Worm (Caenorhabditis elegans) whole organism, late embryonic: ENCODE results near the gene F01D5.1.

Experiments
- C08G9.2 ChIP-seq: sonication (generic microtip); optimal IDR thresholded peaks from 2 replicates; lab custom pipeline; 2016; ENCODE audit warnings: mild to moderate bottlenecking, missing genetic modification characterization, moderate library complexity, missing compliant biosample characterization
- C38D4.7 ChIP-seq: fragments of 200-800 bp; sonication (Bioruptor generic); optimal IDR thresholded peaks from 2 replicates; lab custom pipeline; 2018; ENCODE audit warnings: mild to moderate bottlenecking, missing genetic modification characterization, moderate library complexity, missing compliant biosample characterization
- K02D7.2 ChIP-seq: sonication (generic microtip); optimal IDR thresholded peaks from 2 replicates; lab custom pipeline; 2017; ENCODE audit warnings: mild to moderate bottlenecking, missing genetic modification characterization, missing compliant biosample characterization
- K09A11.1 ChIP-seq: sonication (generic microtip); optimal IDR thresholded peaks from 2 replicates; lab custom pipeline; 2017; ENCODE audit warnings: antibody characterized with exemption, mild to moderate bottlenecking, missing genetic modification characterization, missing compliant biosample characterization; ENCODE audit not compliant: insufficient read depth
- ahr-1 ChIP-seq: sonication (generic microtip); optimal IDR thresholded peaks from 2 replicates; lab custom pipeline; 2016; ENCODE audit warnings: missing genetic modification characterization, missing compliant biosample characterization
- ceh-14 ChIP-seq: sonication (generic microtip); optimal IDR thresholded peaks from 2 replicates; lab custom pipeline; 2016; ENCODE audit warnings: missing genotype, missing genetic modification characterization, missing compliant biosample characterization
- ceh-19 ChIP-seq: fragments of 200-800 bp; sonication (Bioruptor generic); optimal IDR thresholded peaks from 2 replicates; lab custom pipeline; 2018; ENCODE audit warnings: mild to moderate bottlenecking, missing genetic modification characterization, missing compliant biosample characterization
- ceh-22 ChIP-seq: sonication (generic microtip); optimal IDR thresholded peaks from 2 replicates; lab custom pipeline; 2017; ENCODE audit warnings: missing biosample characterization, missing genetic modification characterization
- ceh-34 ChIP-seq: sonication (generic microtip); optimal IDR thresholded peaks from 2 replicates; lab custom pipeline; 2016; ENCODE audit warnings: mild to moderate bottlenecking, missing genetic modification characterization, missing compliant biosample characterization
- ceh-45 ChIP-seq: fragments of 200-800 bp; sonication (Bioruptor generic); IDR thresholded peaks from 2 replicates; pipeline ENCODE4 v1.3.6; 2022; ENCODE audit warnings: missing genetic modification reagents, missing genetic modification characterization, missing compliant biosample characterization
- dmd-4 ChIP-seq: sonication (generic microtip); optimal IDR thresholded peaks from 2 replicates; lab custom pipeline; 2016; ENCODE audit warnings: borderline replicate concordance, missing genetic modification characterization, missing compliant biosample characterization
- dve-1 ChIP-seq: sonication (generic microtip); optimal IDR thresholded peaks from 2 replicates; lab custom pipeline; 2017; ENCODE audit warnings: antibody characterized with exemption, mild to moderate bottlenecking, missing genetic modification characterization, missing compliant biosample characterization
- elt-2 ChIP-seq: sonication (generic microtip); optimal IDR thresholded peaks from 2 replicates; lab custom pipeline; 2016; ENCODE audit warnings: missing genetic modification reagents, missing genetic modification characterization, missing compliant biosample characterization
- elt-4 ChIP-seq: sonication (generic microtip); optimal IDR thresholded peaks from 2 replicates; lab custom pipeline; 2016; ENCODE audit warnings: missing genetic modification characterization, missing compliant biosample characterization
- fkh-10 ChIP-seq: fragments of 150-350 bp; optimal IDR thresholded peaks from 2 replicates; lab custom pipeline; 2014; ENCODE audit warnings: missing biosample characterization, missing genetic modification reagents, missing genetic modification characterization
- fkh-6 ChIP-seq: sonication (generic microtip); optimal IDR thresholded peaks from 2 replicates; lab custom pipeline; 2016; ENCODE audit warnings: missing genetic modification characterization, missing compliant biosample characterization
- hlh-8 ChIP-seq: sonication (generic microtip); optimal IDR thresholded peaks from 2 replicates; lab custom pipeline; 2016; ENCODE audit warnings: missing genotype, missing genetic modification characterization, missing compliant biosample characterization
- lin-11 ChIP-seq: fragments of 200-800 bp; sonication (Bioruptor generic); optimal IDR thresholded peaks from 2 replicates; lab custom pipeline; 2018; ENCODE audit warnings: mild to moderate bottlenecking, missing genetic modification characterization, missing compliant biosample characterization
- madf-2 ChIP-seq: sonication (generic microtip); optimal IDR thresholded peaks from 2 replicates; lab custom pipeline; 2017; ENCODE audit warnings: missing genetic modification characterization, missing compliant biosample characterization
- nfya-1 ChIP-seq: sonication (generic microtip); optimal IDR thresholded peaks from 2 replicates; lab custom pipeline; 2017; ENCODE audit warnings: missing genetic modification characterization, mild to moderate bottlenecking, missing compliant biosample characterization, antibody characterized with exemption, moderate library complexity
- nhr-232 ChIP-seq: sonication (generic microtip); optimal IDR thresholded peaks from 2 replicates; lab custom pipeline; 2016; ENCODE audit warnings: missing genetic modification characterization, missing compliant biosample characterization
- npax-4 ChIP-seq: sonication (generic microtip); optimal IDR thresholded peaks from 2 replicates; lab custom pipeline; 2016; ENCODE audit warnings: missing genetic modification characterization, missing compliant biosample characterization
- pag-3 ChIP-seq: sonication (generic microtip); optimal IDR thresholded peaks from 2 replicates; lab custom pipeline; 2016; ENCODE audit warnings: missing compliant biosample characterization, missing genetic modification characterization, borderline replicate concordance
- pqm-1 ChIP-seq: sonication (generic microtip); optimal IDR thresholded peaks from 2 replicates; lab custom pipeline; 2016; ENCODE audit warnings: missing genetic modification characterization, missing compliant biosample characterization
- ref-2 ChIP-seq: sonication (generic microtip); optimal IDR thresholded peaks from 2 replicates; lab custom pipeline; 2016; ENCODE audit warnings: missing genetic modification characterization, missing compliant biosample characterization
- sdc-2 ChIP-seq: sonication (generic microtip); optimal IDR thresholded peaks from 2 replicates; lab custom pipeline; 2016; ENCODE audit warnings: missing genotype, missing genetic modification characterization, missing compliant biosample characterization
- syd-9 ChIP-seq: sonication (generic microtip); optimal IDR thresholded peaks from 2 replicates; lab custom pipeline; 2016; ENCODE audit warnings: mild to moderate bottlenecking, missing genetic modification characterization, moderate library complexity, missing compliant biosample characterization
- tbx-2 ChIP-seq: sonication (generic microtip); optimal IDR thresholded peaks from 2 replicates; lab custom pipeline; 2016; ENCODE audit warnings: missing genetic modification characterization, missing compliant biosample characterization
- tbx-7 ChIP-seq: sonication (generic microtip); optimal IDR thresholded peaks from 2 replicates; lab custom pipeline; 2016; ENCODE audit warnings: missing genotype, missing genetic modification characterization, missing compliant biosample characterization
- unc-42 ChIP-seq: sonication (generic microtip); optimal IDR thresholded peaks from 2 replicates; lab custom pipeline; 2016; ENCODE audit warnings: missing genotype, missing genetic modification characterization, missing compliant biosample characterization
- unc-86 ChIP-seq: sonication (generic microtip); optimal IDR thresholded peaks from 2 replicates; lab custom pipeline; 2016; ENCODE audit warnings: missing genetic modification characterization, missing compliant biosample characterization
- zip-5 ChIP-seq: sonication (generic microtip); optimal IDR thresholded peaks from 2 replicates; lab custom pipeline; 2016; ENCODE audit warnings: missing genetic modification characterization, missing compliant biosample characterization

Gene F01D5.1

DNA sequence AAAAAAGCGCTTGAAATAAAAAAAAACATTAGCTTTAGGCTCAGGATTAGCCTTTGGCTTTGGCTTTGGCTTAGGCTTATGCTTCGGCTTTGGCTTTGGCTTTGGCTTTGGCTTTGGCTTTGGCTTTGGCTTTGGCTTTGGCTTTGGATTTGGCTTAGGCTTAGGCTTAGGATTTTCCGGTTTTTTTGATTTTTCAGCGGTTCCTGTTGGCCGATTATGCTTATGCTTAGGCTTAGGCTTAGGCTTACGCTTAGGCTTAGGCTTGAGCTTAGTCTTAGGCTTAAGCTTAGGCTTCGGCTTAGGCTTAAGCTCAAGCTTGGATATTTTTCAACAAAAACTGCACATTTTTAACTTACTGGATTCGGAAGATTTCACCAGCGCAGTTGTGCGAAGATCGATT, 23.2 kb downstream of the F01D5.1 start:
- TF ChIP-seq dve-1 (tag; lab: Kevin White, UChicago): peak; percentile 45
- no peak for TF ChIP-seq nhr-232 (tag; lab: Kevin White, UChicago)
- no peak for TF ChIP-seq pqm-1
- TF ChIP-seq madf-2 (tag; lab: Kevin White, UChicago): no peak

DNA sequence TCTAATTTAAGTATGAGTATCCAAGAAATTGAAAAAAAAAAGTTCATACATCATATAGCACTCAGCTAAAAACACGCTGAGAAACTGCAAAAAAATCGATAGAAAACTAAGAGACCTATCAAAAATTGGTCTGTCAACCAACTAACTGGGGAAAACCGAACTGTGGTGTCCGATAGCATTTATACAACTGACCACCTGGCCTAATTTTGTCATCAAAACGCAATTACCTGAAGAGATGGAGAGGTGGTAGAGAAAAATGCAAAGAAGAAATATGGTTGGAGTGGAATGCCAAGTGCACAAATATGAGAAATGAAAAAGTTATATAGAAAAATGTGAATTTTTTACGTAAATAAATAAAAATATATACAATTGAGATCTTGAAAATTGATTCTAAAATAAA, 23.9 kb downstream of the F01D5.1 start, which contains the start of gene Y39G8B.1:
Gene Y39G8B.1, minus strand, starts transcription at position 299 of the 400 bp plus-strand sequence.
- no peak for TF ChIP-seq ceh-45 (GFP tag; lab: Robert Waterston, UW)
- no peak for TF ChIP-seq madf-2 (tag; lab: Kevin White, UChicago)
- TF ChIP-seq C08G9.2 (tag; lab: Kevin White, UChicago): no peak
- no peak for TF ChIP-seq elt-2 (tag; lab: Kevin White, UChicago)
- no peak for TF ChIP-seq ceh-22 (tag; lab: Kevin White, UChicago)
- TF ChIP-seq dve-1 (tag; lab: Kevin White, UChicago): no peak
- TF ChIP-seq tbx-7 (tag; lab: Kevin White, UChicago): no peak
- TF ChIP-seq nfya-1: no peak
- no peak for TF ChIP-seq elt-4 (tag; lab: Kevin White, UChicago)
- no peak for TF ChIP-seq K09A11.1 (tag; lab: Kevin White, UChicago)

DNA sequence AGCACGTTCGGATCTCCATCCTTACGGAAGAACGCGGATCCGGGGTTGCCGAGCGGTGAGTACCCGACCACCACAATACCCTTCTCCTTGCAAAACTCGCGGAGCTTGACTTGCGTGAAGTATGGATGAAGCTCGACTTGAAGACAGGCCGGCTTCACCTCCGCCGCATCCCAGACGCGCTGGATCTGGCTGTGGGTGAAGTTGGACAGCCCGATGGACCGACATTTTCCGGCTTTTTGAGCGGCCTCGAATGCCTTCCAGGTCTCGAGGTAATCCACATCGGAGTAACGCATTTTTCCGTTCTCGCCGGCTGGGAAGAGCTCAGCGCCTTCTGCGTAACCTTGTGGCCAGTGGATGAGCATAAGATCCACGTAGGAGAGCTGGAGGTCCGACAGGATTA, 25.2 kb downstream of the F01D5.1 start:
- TF ChIP-seq tbx-2 (no peak), unc-86 (no peak), ceh-45 (GFP tag; lab: Robert Waterston, UW) (no peak), C38D4.7 (no peak), K02D7.2 (no peak), ceh-22 (tag; lab: Kevin White, UChicago) (no peak), ceh-19 (GFP tag; lab: Kevin White, UChicago) (no peak), ahr-1 (tag; lab: Kevin White, UChicago) (no peak), ceh-34 (tag; lab: Kevin White, UChicago) (no peak), unc-42 (tag; lab: Kevin White, UChicago) (no peak), pag-3 (tag; lab: Kevin White, UChicago) (no peak), ref-2 (tag; lab: Kevin White, UChicago) (no peak)

DNA sequence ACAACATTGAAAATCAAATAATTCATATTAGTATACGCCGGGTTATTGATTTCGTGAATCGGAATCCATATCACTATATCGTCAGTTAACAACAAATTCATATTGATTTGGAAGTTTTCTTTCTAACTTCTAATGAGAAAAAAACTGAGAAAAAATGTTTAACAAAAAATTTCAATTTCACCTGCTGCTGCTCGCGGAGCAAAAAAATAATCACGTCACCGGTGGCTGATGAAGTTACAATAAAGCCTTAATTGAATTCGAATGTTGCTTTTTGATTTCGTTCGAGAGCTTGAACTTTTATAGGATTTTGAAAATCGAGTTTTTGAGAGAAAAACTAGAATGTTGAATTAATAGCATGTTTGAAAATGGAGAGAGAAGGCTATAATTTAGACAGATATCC, 28.4 kb downstream of the F01D5.1 start, which contains the start of gene sre-43:
Gene sre-43, minus strand, starts transcription at position 101 of the 400 bp plus-strand sequence.
- TF ChIP-seq syd-9 (tag; lab: Kevin White, UChicago) (no peak), hlh-8 (tag; lab: Kevin White, UChicago) (no peak), C38D4.7 (no peak), dmd-4 (no peak), elt-4 (tag; lab: Kevin White, UChicago) (no peak), tbx-2 (no peak), zip-5 (tag; lab: Kevin White, UChicago) (no peak), fkh-10 (GFP tag; lab: Kevin White, UChicago) (no peak), lin-11 (tag; lab: Kevin White, UChicago) (no peak)

DNA sequence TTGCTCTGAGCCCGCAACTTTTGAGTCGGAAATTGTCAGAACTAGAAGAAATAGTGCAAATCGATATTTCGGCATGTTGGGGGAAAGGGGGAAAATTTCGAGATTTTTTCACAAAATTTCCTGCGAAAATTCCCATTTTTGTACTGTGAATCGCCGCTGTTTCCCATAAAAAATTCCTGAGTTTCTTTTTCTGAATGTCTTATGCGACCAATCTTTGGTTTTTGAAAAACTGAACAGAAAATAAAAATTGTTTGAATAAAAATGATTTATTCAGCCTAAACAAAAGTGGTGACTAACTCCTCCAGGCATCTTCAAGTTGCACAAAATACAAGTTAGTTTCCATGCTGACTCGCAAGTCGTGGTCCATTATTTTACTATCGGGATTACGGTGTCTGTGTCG, 31.1 kb downstream of the F01D5.1 start, which contains the start of gene W07G1.7:
Gene W07G1.7, minus strand, starts transcription at position 101 of the 400 bp plus-strand sequence.
- no peak for TF ChIP-seq fkh-6
- no peak for TF ChIP-seq sdc-2 (tag; lab: Kevin White, UChicago)
- no peak for TF ChIP-seq nhr-232 (tag; lab: Kevin White, UChicago)
- TF ChIP-seq, all 69 proteins: peak for 0

DNA sequence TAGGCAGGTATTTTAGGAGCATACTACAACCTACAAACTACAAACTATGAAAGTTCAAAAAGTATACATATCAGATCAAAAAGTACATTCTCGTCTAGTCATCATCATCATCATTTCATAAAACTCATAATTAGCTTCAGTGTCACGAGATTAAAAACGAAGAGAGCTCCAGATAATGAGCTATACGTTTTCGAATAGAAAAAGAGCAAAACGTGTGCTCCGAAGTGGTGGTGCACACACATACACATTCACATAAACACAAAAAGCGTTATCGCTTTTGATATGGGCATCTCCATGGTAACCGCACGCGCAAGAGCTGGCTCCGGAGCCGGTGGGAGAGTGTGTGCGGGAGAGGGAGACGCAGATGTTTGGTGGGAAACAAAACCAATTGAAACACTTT, 33.1 kb downstream of the F01D5.1 start:
- peak; percentile 17 for TF ChIP-seq ceh-14 (tag; lab: Kevin White, UChicago)
- no peak for TF ChIP-seq ceh-19 (GFP tag; lab: Kevin White, UChicago)
- no peak for TF ChIP-seq npax-4 (tag; lab: Kevin White, UChicago)
- TF ChIP-seq elt-4 (tag; lab: Kevin White, UChicago): no peak
- TF ChIP-seq unc-86: no peak
- TF ChIP-seq elt-2 (tag; lab: Kevin White, UChicago): no peak
